Worm (Caenorhabditis elegans) whole organism, young adult: Measurements from ENCODE around the gene cest-35.1.

ENCODE experiments used
- B0261.1 ChIP-seq: sonication (generic microtip); optimal IDR thresholded peaks from 2 replicates; lab custom pipeline; 2016; ENCODE audit warnings: mild to moderate bottlenecking, missing genetic modification characterization, moderate library complexity, missing compliant biosample characterization
- B0336.3 ChIP-seq: fragments of 200-800 bp; sonication (Bioruptor generic); IDR thresholded peaks from 2 replicates; pipeline ENCODE4 v1.3.6; 2022; ENCODE audit warnings: missing genetic modification characterization, missing compliant biosample characterization
- C17E4.6 ChIP-seq: fragments of 200-800 bp; sonication (Bioruptor generic); IDR thresholded peaks from 2 replicates; pipeline ENCODE4 v1.3.6; 2022; ENCODE audit warnings: missing genetic modification reagents, missing genetic modification characterization, missing compliant biosample characterization
- D2030.7 ChIP-seq: fragments of 200-800 bp; sonication (Bioruptor generic); IDR thresholded peaks from 2 replicates; pipeline ENCODE4 v1.3.6; 2022; ENCODE audit warnings: missing genetic modification reagents, missing genetic modification characterization, missing compliant biosample characterization
- F10E7.11 ChIP-seq: sonication (generic microtip); optimal IDR thresholded peaks from 2 replicates; lab custom pipeline; 2017; ENCODE audit warnings: mild to moderate bottlenecking, missing genetic modification characterization, moderate library complexity, missing compliant biosample characterization
- F22D6.2 ChIP-seq: sonication (generic microtip); optimal IDR thresholded peaks from 2 replicates; lab custom pipeline; 2016; ENCODE audit warnings: mild to moderate bottlenecking, missing genetic modification characterization, missing compliant biosample characterization
- F39B2.1 ChIP-seq: fragments of 200-800 bp; sonication (Bioruptor generic); IDR thresholded peaks from 2 replicates; pipeline ENCODE4 v1.3.6; 2022; ENCODE audit warnings: missing genetic modification reagents, missing genetic modification characterization, missing compliant biosample characterization
- F49E8.2 ChIP-seq: sonication (generic microtip); optimal IDR thresholded peaks from 3 replicates; lab custom pipeline; 2017; ENCODE audit warnings: missing genetic modification characterization, mild to moderate bottlenecking, missing compliant biosample characterization, antibody characterized with exemption, moderate library complexity; ENCODE audit not compliant: insufficient read depth
- K11D2.4 ChIP-seq: fragments of 200-800 bp; sonication (Bioruptor generic); IDR thresholded peaks from 2 replicates; pipeline ENCODE4 v1.3.6; 2022; ENCODE audit warnings: missing genetic modification reagents, missing genetic modification characterization, missing compliant biosample characterization
- K12H6.12 ChIP-seq: fragments of 200-800 bp; sonication (Bioruptor generic); optimal IDR thresholded peaks from 2 replicates; lab custom pipeline; 2018; ENCODE audit warnings: mild to moderate bottlenecking, missing genetic modification characterization, missing compliant biosample characterization
- Y67H2A.10 ChIP-seq: fragments of 200-800 bp; sonication (Bioruptor generic); conservative IDR thresholded peaks from 2 replicates; pipeline ENCODE4 v1.3.6; 2022; ENCODE audit warnings: missing genetic modification reagents, missing genetic modification characterization, missing compliant biosample characterization
- Y79H2A.3 ChIP-seq: fragments of 200-800 bp; sonication (Bioruptor generic); conservative IDR thresholded peaks from 2 replicates; pipeline ENCODE4 v1.3.6; 2022; ENCODE audit warnings: missing genetic modification reagents, missing genetic modification characterization, missing compliant biosample characterization
- Y95B8A.8 ChIP-seq: fragments of 200-800 bp; sonication (Bioruptor generic); IDR thresholded peaks from 2 replicates; pipeline ENCODE4 v1.3.6; 2022; ENCODE audit warnings: missing genetic modification reagents, missing genetic modification characterization, missing compliant biosample characterization
- aptf-2 ChIP-seq: fragments of 200-800 bp; sonication (Bioruptor generic); conservative IDR thresholded peaks from 2 replicates; pipeline ENCODE4 v1.3.6; 2022; ENCODE audit warnings: missing genetic modification reagents, missing genetic modification characterization, missing compliant biosample characterization
- aptf-3 ChIP-seq: fragments of 200-800 bp; sonication (Bioruptor generic); IDR thresholded peaks from 2 replicates; pipeline ENCODE4 v1.3.6; 2022; ENCODE audit warnings: missing genetic modification characterization, missing compliant biosample characterization
- attf-5 ChIP-seq: fragments of 200-800 bp; sonication (Bioruptor generic); optimal IDR thresholded peaks from 2 replicates; lab custom pipeline; 2018; ENCODE audit warnings: mild to moderate bottlenecking, missing genetic modification characterization, missing compliant biosample characterization
- cebp-2 ChIP-seq: fragments of 200-800 bp; sonication (Bioruptor generic); IDR thresholded peaks from 2 replicates; pipeline ENCODE4 v1.3.6; 2022; ENCODE audit warnings: missing genetic modification characterization, missing compliant biosample characterization
- ceh-91 ChIP-seq: fragments of 200-800 bp; sonication (Bioruptor generic); IDR thresholded peaks from 2 replicates; pipeline ENCODE4 v1.3.6; 2022; ENCODE audit warnings: missing genetic modification reagents, missing genetic modification characterization, missing compliant biosample characterization
- dpl-1 ChIP-seq: fragments of 150-350 bp; optimal IDR thresholded peaks from 2 replicates; lab custom pipeline; 2014; ENCODE audit warnings: missing biosample characterization, missing genetic modification reagents, missing genetic modification characterization
- egrh-3 ChIP-seq: fragments of 200-800 bp; sonication (Bioruptor generic); IDR thresholded peaks from 2 replicates; pipeline ENCODE4 v1.3.6; 2022; ENCODE audit warnings: missing genetic modification reagents, missing genetic modification characterization, missing compliant biosample characterization
- fkh-3 ChIP-seq: sonication (generic microtip); optimal IDR thresholded peaks from 2 replicates; lab custom pipeline; 2016; ENCODE audit warnings: mild to moderate bottlenecking, missing genetic modification characterization, missing compliant biosample characterization
- hmg-1.2 ChIP-seq: fragments of 200-800 bp; sonication (Bioruptor generic); IDR thresholded peaks from 2 replicates; pipeline ENCODE4 v1.3.6; 2022; ENCODE audit warnings: missing genetic modification reagents, missing genetic modification characterization, missing compliant biosample characterization
- hmg-20 ChIP-seq: fragments of 200-800 bp; sonication (Bioruptor generic); IDR thresholded peaks from 2 replicates; pipeline ENCODE4 v1.3.6; 2022; ENCODE audit warnings: missing genetic modification reagents, missing genetic modification characterization, missing compliant biosample characterization
- hrde-1 ChIP-seq: sonication (generic microtip); optimal IDR thresholded peaks from 2 replicates; lab custom pipeline; 2016; ENCODE audit warnings: missing genetic modification characterization, mild to moderate bottlenecking, missing compliant biosample characterization, moderate library complexity, missing genotype, missing genetic modification reagents, borderline replicate concordance
- lin-26 ChIP-seq: fragments of 200-800 bp; sonication (Bioruptor generic); IDR thresholded peaks from 2 replicates; pipeline ENCODE4 v1.3.6; 2022; ENCODE audit warnings: missing genetic modification reagents, missing genetic modification characterization, missing compliant biosample characterization
- lin-40 ChIP-seq: sonication (generic microtip); optimal IDR thresholded peaks from 2 replicates; lab custom pipeline; 2016; ENCODE audit warnings: missing genetic modification characterization, mild to moderate bottlenecking, missing compliant biosample characterization, missing genotype, missing genetic modification reagents
- lin-54 ChIP-seq: fragments of 200-800 bp; sonication (Bioruptor generic); optimal IDR thresholded peaks from 2 replicates; lab custom pipeline; 2018; ENCODE audit warnings: mild to moderate bottlenecking, missing genetic modification characterization, missing compliant biosample characterization
- madf-10 ChIP-seq: sonication (generic microtip); optimal IDR thresholded peaks from 2 replicates; lab custom pipeline; 2016; ENCODE audit warnings: mild to moderate bottlenecking, missing genetic modification characterization, missing compliant biosample characterization
- madf-6 ChIP-seq: fragments of 200-800 bp; sonication (Bioruptor generic); IDR thresholded peaks from 2 replicates; pipeline ENCODE4 v1.3.6; 2022; ENCODE audit warnings: missing genetic modification reagents, missing genetic modification characterization, missing compliant biosample characterization
- mcd-1 ChIP-seq: fragments of 200-800 bp; sonication (Bioruptor generic); IDR thresholded peaks from 2 replicates; pipeline ENCODE4 v1.3.6; 2022; ENCODE audit warnings: missing genetic modification reagents, missing genetic modification characterization, missing compliant biosample characterization
- mel-28 ChIP-seq: sonication (generic microtip); optimal IDR thresholded peaks from 2 replicates; lab custom pipeline; 2016; ENCODE audit warnings: borderline replicate concordance, mild to moderate bottlenecking, missing genetic modification characterization, missing compliant biosample characterization
- mes-4 ChIP-seq: sonication (generic microtip); optimal IDR thresholded peaks from 2 replicates; lab custom pipeline; 2016; ENCODE audit warnings: missing genotype, missing genetic modification characterization, missing compliant biosample characterization
- nfya-2 ChIP-seq: fragments of 200-800 bp; sonication (Bioruptor generic); IDR thresholded peaks from 2 replicates; pipeline ENCODE4 v1.3.6; 2022; ENCODE audit warnings: missing genetic modification reagents, missing genetic modification characterization, missing compliant biosample characterization
- nfyb-1 ChIP-seq: fragments of 200-800 bp; sonication (Bioruptor generic); IDR thresholded peaks from 2 replicates; pipeline ENCODE4 v1.3.6; 2022; ENCODE audit warnings: missing genetic modification reagents, missing genetic modification characterization, missing compliant biosample characterization
- nhr-120 ChIP-seq: fragments of 200-800 bp; sonication (Bioruptor generic); IDR thresholded peaks from 2 replicates; pipeline ENCODE4 v1.3.6; 2022; ENCODE audit warnings: missing genetic modification characterization, missing compliant biosample characterization
- nhr-80 ChIP-seq: sonication (generic microtip); optimal IDR thresholded peaks from 2 replicates; lab custom pipeline; 2016; ENCODE audit warnings: missing genetic modification characterization, missing compliant biosample characterization
- sea-2 ChIP-seq: fragments of 200-800 bp; sonication (Bioruptor generic); IDR thresholded peaks from 2 replicates; pipeline ENCODE4 v1.3.6; 2022; ENCODE audit warnings: missing genetic modification characterization, missing compliant biosample characterization
- snpc-3.4 ChIP-seq: sonication (generic microtip); optimal IDR thresholded peaks from 2 replicates; lab custom pipeline; 2017; ENCODE audit warnings: missing genetic modification characterization, mild to moderate bottlenecking, missing compliant biosample characterization, antibody characterized with exemption, moderate library complexity, missing genotype, missing genetic modification reagents
- tbx-9 ChIP-seq: sonication (generic microtip); optimal IDR thresholded peaks from 2 replicates; lab custom pipeline; 2016; ENCODE audit warnings: borderline replicate concordance, missing genetic modification characterization, inconsistent platforms, missing compliant biosample characterization
- xnd-1 ChIP-seq: sonication (generic microtip); optimal IDR thresholded peaks from 2 replicates; lab custom pipeline; 2016; ENCODE audit warnings: missing genotype, missing genetic modification reagents, missing genetic modification characterization, missing compliant biosample characterization
- ztf-18 ChIP-seq: sonication (generic microtip); optimal IDR thresholded peaks from 2 replicates; lab custom pipeline; 2016; ENCODE audit warnings: missing genotype, mild to moderate bottlenecking, missing genetic modification characterization, missing compliant biosample characterization
- ztf-25 ChIP-seq: fragments of 200-800 bp; sonication (Bioruptor generic); IDR thresholded peaks from 2 replicates; pipeline ENCODE4 v1.3.6; 2022; ENCODE audit warnings: missing genetic modification reagents, missing genetic modification characterization, missing compliant biosample characterization

Gene cest-35.1

ce11 chrV:5228513-5228912 lies 14.4 kb downstream of the cest-35.1 start:
- no peak for TF ChIP-seq K11D2.4
- no peak for TF ChIP-seq mel-28 (tag; lab: Kevin White, UChicago)
- no peak for TF ChIP-seq xnd-1 (tag; lab: Kevin White, UChicago)
- no peak for TF ChIP-seq ceh-91
- no peak for TF ChIP-seq mes-4 (tag; lab: Kevin White, UChicago)
- no peak for TF ChIP-seq lin-54
- TF ChIP-seq madf-6 (GFP tag; lab: Robert Waterston, UW), result 0 out of 2 replicates have a peak, but pooled peaks have one; percentile 13
- no peak for TF ChIP-seq B0261.1 (tag; lab: Kevin White, UChicago)
- no peak for TF ChIP-seq F10E7.11 (tag; lab: Kevin White, UChicago)

DNA sequence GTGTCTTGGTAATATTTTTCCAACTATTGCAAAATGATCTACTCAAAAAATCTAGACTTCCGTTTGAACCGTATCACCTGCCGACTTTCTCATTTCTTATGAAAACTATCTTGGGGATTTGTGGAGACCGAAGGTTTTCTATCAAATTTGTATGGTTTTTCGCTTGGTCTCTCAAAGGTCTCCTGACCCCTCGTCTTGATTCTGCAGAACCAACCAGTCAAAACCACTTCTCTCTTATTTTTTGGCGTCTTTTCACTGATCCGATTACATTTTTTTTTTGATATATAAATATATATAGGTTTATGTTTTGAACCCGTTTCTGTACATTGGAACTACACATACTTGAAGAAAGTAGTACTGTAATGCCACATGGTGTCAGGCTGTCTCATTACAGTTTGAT lies 17.3 kb downstream of the cest-35.1 start:
- TF ChIP-seq D2030.7 (GFP tag; lab: Robert Waterston, UW) (no peak), hmg-1.2 (GFP tag; lab: Robert Waterston, UW) (no peak), Y67H2A.10 (GFP tag; lab: Robert Waterston, UW) (no peak), aptf-3 (GFP tag; lab: Robert Waterston, UW) (no peak), F49E8.2 (tag; lab: Kevin White, UChicago) (no peak), xnd-1 (tag; lab: Kevin White, UChicago) (no peak), ztf-18 (tag; lab: Kevin White, UChicago) (no peak)

ce11 chrV:5223044-5223443 lies 19.9 kb downstream of the cest-35.1 start, which contains the start of gene Y49G5B.1:
Gene Y49G5B.1 (plus strand): TSS chrV:5223367.
- TF ChIP-seq hmg-20 (GFP tag; lab: Robert Waterston, UW) (no peak), nhr-80 (tag; lab: Kevin White, UChicago) (peak; percentile 59)

ce11 chrV:5213674-5214073 lies 29.3 kb downstream of the cest-35.1 start:
- TF ChIP-seq nfya-2 (GFP tag; lab: Robert Waterston, UW), result 0 out of 2 replicates have a peak, but pooled peaks have one; percentile 72
- peak; percentile 93 for TF ChIP-seq nfyb-1 (GFP tag; lab: Robert Waterston, UW)
- TF ChIP-seq cebp-2 (GFP tag; lab: Robert Waterston, UW), result no peak
- no peak for TF ChIP-seq ztf-25
- no peak for TF ChIP-seq madf-10 (tag; lab: Kevin White, UChicago)
- no peak for TF ChIP-seq D2030.7 (GFP tag; lab: Robert Waterston, UW)
- TF ChIP-seq nhr-120 (GFP tag; lab: Robert Waterston, UW), result no peak
- TF ChIP-seq Y95B8A.8 (GFP tag; lab: Robert Waterston, UW), result no peak
- no peak for TF ChIP-seq hrde-1 (tag; lab: Kevin White, UChicago)
- no peak for TF ChIP-seq aptf-2 (GFP tag; lab: Robert Waterston, UW)
- TF ChIP-seq tbx-9 (tag; lab: Kevin White, UChicago), result no peak
- TF ChIP-seq B0336.3 (GFP tag; lab: Robert Waterston, UW), result no peak
- TF ChIP-seq C17E4.6 (GFP tag; lab: Robert Waterston, UW), result no peak

ce11 chrV:5204127-5204526 lies 38.8 kb downstream of the cest-35.1 start, which contains the start of gene ttc-37:
Gene ttc-37 (plus strand): TSS chrV:5204475.
- TF ChIP-seq sea-2 (GFP tag; lab: Robert Waterston, UW) (no peak), dpl-1 (GFP tag; lab: Kevin White, UChicago) (peak; percentile 66), F22D6.2 (no peak), fkh-3 (tag; lab: Kevin White, UChicago) (no peak), madf-10 (tag; lab: Kevin White, UChicago) (no peak), Y79H2A.3 (GFP tag; lab: Robert Waterston, UW) (no peak), Y95B8A.8 (GFP tag; lab: Robert Waterston, UW) (no peak), lin-40 (tag; lab: Kevin White, UChicago) (peak; percentile 13), mcd-1 (GFP tag; lab: Robert Waterston, UW) (peak; percentile 94), lin-26 (no peak), F39B2.1 (GFP tag; lab: Robert Waterston, UW) (no peak), K12H6.12 (no peak), egrh-3 (GFP tag; lab: Robert Waterston, UW) (no peak), snpc-3.4 (tag; lab: Kevin White, UChicago) (no peak), aptf-2 (GFP tag; lab: Robert Waterston, UW) (no peak), F49E8.2 (tag; lab: Kevin White, UChicago) (no peak), attf-5 (GFP tag; lab: Kevin White, UChicago) (no peak)
